Worm (Caenorhabditis elegans): ENCODE data around the gene srj-4.

Gene srj-4

ce11 chrV:12140625-12141024, 22.4 kb upstream of the srj-4 start, which contains the start of gene C27A7.3:
Gene C27A7.3, plus strand, starts transcription at chrV:12140925.
- no peak for TF ChIP-seq R02D3.7 (tag; optimal IDR thresholded peaks at IDR 0.05)
- no peak for TF ChIP-seq hmg-1.1 (GFP tag; IDR thresholded peaks at IDR 0.05)
- TF ChIP-seq jun-1 (tag; optimal IDR thresholded peaks at IDR 0.05), result no peak
- TF ChIP-seq Y105C5A.15 (GFP tag; IDR thresholded peaks at IDR 0.05), result no peak
- TF ChIP-seq ces-1 (GFP tag; optimal IDR thresholded peaks at IDR 0.05), result no peak
- no peak for TF ChIP-seq ceh-20 (GFP tag; IDR thresholded peaks at IDR 0.05)
- TF ChIP-seq Y48G9A.11 (GFP tag; IDR thresholded peaks at IDR 0.05), result no peak
- TF ChIP-seq saeg-2 (GFP tag; IDR thresholded peaks at IDR 0.05), result no peak
- TF ChIP-seq zfp-3 (GFP tag; conservative IDR thresholded peaks at IDR 0.05), result no peak
- no peak for TF ChIP-seq lin-29 (GFP tag; IDR thresholded peaks at IDR 0.05)
- TF ChIP-seq zag-1 (tag; optimal IDR thresholded peaks at IDR 0.05), result no peak
- TF ChIP-seq madf-9 (GFP tag; conservative IDR thresholded peaks at IDR 0.05), result no peak
- TF ChIP-seq hlh-30 (tag; optimal IDR thresholded peaks at IDR 0.05; ENCODE audit: insufficient read depth), result no peak

- TF ChIP-seq dmd-8 (GFP tag; IDR thresholded peaks at IDR 0.05), result no peak
- TF ChIP-seq lin-29 (GFP tag; IDR thresholded peaks at IDR 0.05), result no peak
- no peak for TF ChIP-seq arid-1 (GFP tag; conservative IDR thresholded peaks at IDR 0.05)
- no peak for TF ChIP-seq unc-62 (GFP tag; optimal IDR thresholded peaks at IDR 0.05 in 1 of 2)
- no peak for TF ChIP-seq unc-62 (tag; optimal IDR thresholded peaks at IDR 0.05)
- TF ChIP-seq ceh-32 (tag; optimal IDR thresholded peaks at IDR 0.05; ENCODE audit: poor library complexity), result no peak
- TF ChIP-seq hif-1 (tag; optimal IDR thresholded peaks at IDR 0.05), result no peak
- TF ChIP-seq saeg-2 (GFP tag; IDR thresholded peaks at IDR 0.05), result no peak
- TF ChIP-seq egl-27 (tag; optimal IDR thresholded peaks at IDR 0.05), result no peak
- TF ChIP-seq aha-1 (tag), result no peak
- no peak for TF ChIP-seq nhr-48 (tag; optimal IDR thresholded peaks at IDR 0.05)
- TF ChIP-seq ZK546.5 (tag; optimal IDR thresholded peaks at IDR 0.05), result no peak
- TF ChIP-seq ZK337.2 (GFP tag; IDR thresholded peaks at IDR 0.05), result no peak
- no peak for TF ChIP-seq ztf-11 (tag; optimal IDR thresholded peaks at IDR 0.05)
- TF ChIP-seq spr-1 (tag; optimal IDR thresholded peaks at IDR 0.05), result no peak
- no peak for TF ChIP-seq hmg-1.1 (GFP tag; IDR thresholded peaks at IDR 0.05)
- no peak for TF ChIP-seq skn-1 (tag; optimal IDR thresholded peaks at IDR 0.05)
- TF ChIP-seq ceh-44 (GFP tag; IDR thresholded peaks at IDR 0.05), result no peak
Measured at ce11 chrV:12150607-12151006, 12.4 kb upstream of the srj-4 start, which contains the start of gene che-11. Gene che-11, minus strand, starts transcription at chrV:12150707.

ce11 chrV:12152857-12153256, 10.1 kb upstream of the srj-4 start, which contains the start of gene C27A7.8:
Gene C27A7.8, plus strand, starts transcription at chrV:12153157.
- TF ChIP-seq T20F7.1 (GFP tag; optimal IDR thresholded peaks at IDR 0.05) (no peak), attf-4 (tag; optimal IDR thresholded peaks at IDR 0.05) (no peak), unc-130 (GFP tag; optimal IDR thresholded peaks at IDR 0.05) (no peak), set-16 (GFP tag; IDR thresholded peaks at IDR 0.05) (no peak), snpc-4 (tag; optimal IDR thresholded peaks at IDR 0.05) (no peak), nhr-11 (tag; optimal IDR thresholded peaks at IDR 0.05) (no peak), spr-3 (GFP tag; optimal IDR thresholded peaks at IDR 0.05) (no peak), pqm-1 (tag; optimal IDR thresholded peaks at IDR 0.05) (no peak), hif-1 (tag; optimal IDR thresholded peaks at IDR 0.05) (no peak), mdt-29 (GFP tag; IDR thresholded peaks at IDR 0.05) (no peak), skn-1 (tag; optimal IDR thresholded peaks at IDR 0.05) (no peak), hlh-30 (tag; optimal IDR thresholded peaks at IDR 0.05; ENCODE audit: insufficient read depth) (no peak), lir-3 (tag; optimal IDR thresholded peaks at IDR 0.05) (no peak), madf-5 (GFP tag; IDR thresholded peaks at IDR 0.05) (no peak)
